Fruit fly (Drosophila melanogaster) whole organism, embryonic: Measurements from ENCODE around the gene CG1738.

Experiments used
- Abd-B ChIP-seq: fragments of 200-800 bp; sonication (Bioruptor generic); optimal IDR thresholded peaks from 2 replicates; lab custom pipeline; 2018; ENCODE audit warnings: missing biosample characterization, mild to moderate bottlenecking, missing genetic modification characterization, moderate library complexity
- Awh ChIP-seq: fragments of 200-800 bp; sonication (Bioruptor generic); IDR thresholded peaks from 2 replicates; pipeline ENCODE4, ENCODE4 v1.3.6; 2022; ENCODE audit warnings: missing biosample characterization, missing genetic modification characterization
- BEAF-32 ChIP-seq: fragments of 200-800 bp; sonication (Bioruptor generic); optimal IDR thresholded peaks from 3 replicates; lab custom pipeline; 2017; ENCODE audit warnings: missing biosample characterization, missing genetic modification characterization, mild to moderate bottlenecking, moderate library complexity, missing genetic modification reagents
- CG10654 ChIP-seq: fragments of 200-800 bp; sonication (Bioruptor generic); optimal IDR thresholded peaks from 2 replicates; lab custom pipeline; 2016; ENCODE audit warnings: missing biosample characterization, missing genetic modification characterization
- CG11398 ChIP-seq: fragments of 200-800 bp; sonication (Bioruptor generic); optimal IDR thresholded peaks from 2 replicates; lab custom pipeline; 2016; ENCODE audit warnings: missing biosample characterization, missing genetic modification characterization
- CG11456 ChIP-seq: fragments of 200-800 bp; sonication (Bioruptor generic); IDR thresholded peaks from 3 replicates; pipeline ENCODE4 v1.3.6; 2022; ENCODE audit warnings: missing biosample characterization, missing genetic modification characterization
- CG12236 ChIP-seq: fragments of 200-800 bp; sonication (Bioruptor generic); optimal IDR thresholded peaks from 2 replicates; lab custom pipeline; 2016; ENCODE audit warnings: missing biosample characterization, missing genetic modification characterization
- CG13287 ChIP-seq: fragments of 200-800 bp; sonication (Bioruptor generic); IDR thresholded peaks from 2 replicates; pipeline ENCODE4 v1.3.6; 2022; ENCODE audit warnings: missing biosample characterization, missing genetic modification characterization; ENCODE audit not compliant: partially characterized antibody
- CG13296 ChIP-seq: fragments of 200-800 bp; sonication (Bioruptor generic); optimal IDR thresholded peaks from 3 replicates; lab custom pipeline; 2018; ENCODE audit warnings: missing biosample characterization, mild to moderate bottlenecking, missing genetic modification characterization
- CG14710 ChIP-seq: fragments of 200-800 bp; sonication (Bioruptor generic); optimal IDR thresholded peaks from 3 replicates; lab custom pipeline; 2019; ENCODE audit warnings: missing biosample characterization, mild to moderate bottlenecking, missing genetic modification characterization, moderate library complexity
- CG15514 ChIP-seq: fragments of 200-800 bp; sonication (Bioruptor generic); optimal IDR thresholded peaks from 3 replicates; lab custom pipeline; 2017; ENCODE audit warnings: missing biosample characterization, missing genetic modification characterization, mild to moderate bottlenecking, moderate library complexity, missing genetic modification reagents
- CG17802 ChIP-seq: fragments of 200-800 bp; sonication (Bioruptor generic); optimal IDR thresholded peaks from 2 replicates; lab custom pipeline; 2018; ENCODE audit warnings: missing biosample characterization, mild to moderate bottlenecking, missing genetic modification characterization, moderate library complexity
- CG2116 ChIP-seq: fragments of 200-800 bp; sonication (Bioruptor generic); optimal IDR thresholded peaks from 3 replicates; lab custom pipeline; 2018; ENCODE audit warnings: missing biosample characterization, mild to moderate bottlenecking, missing genetic modification characterization
- CG3847 ChIP-seq: fragments of 200-800 bp; sonication (Bioruptor generic); IDR thresholded peaks from 2 replicates; pipeline ENCODE4 v1.3.6; 2022; ENCODE audit warnings: missing biosample characterization, missing genetic modification characterization
- CG4617 ChIP-seq: fragments of 200-800 bp; sonication (Bioruptor generic); optimal IDR thresholded peaks from 3 replicates; lab custom pipeline; 2016; ENCODE audit warnings: missing biosample characterization, missing genetic modification characterization, borderline replicate concordance
- CG6689 ChIP-seq: fragments of 200-800 bp; sonication (Bioruptor generic); IDR thresholded peaks from 2 replicates; pipeline ENCODE4 v1.3.6; 2022; ENCODE audit warnings: missing biosample characterization, missing genetic modification characterization
- CTCF ChIP-seq: fragments of 200-800 bp; sonication (Bioruptor generic); optimal IDR thresholded peaks from 2 replicates; lab custom pipeline; 2017; ENCODE audit warnings: missing biosample characterization, mild to moderate bottlenecking, missing genetic modification characterization, moderate library complexity
- D19A ChIP-seq: fragments of 200-800 bp; optimal IDR thresholded peaks from 3 replicates; lab custom pipeline; 2019; ENCODE audit warnings: missing biosample characterization, mild to moderate bottlenecking, missing genetic modification characterization, moderate library complexity
- Dref ChIP-seq: fragments of 200-800 bp; sonication (Bioruptor generic); IDR thresholded peaks from 2 replicates; pipeline ENCODE4 v1.3.6; 2022; ENCODE audit warnings: missing biosample characterization, missing genetic modification characterization
- E2f2 ChIP-seq: fragments of 200-800 bp; sonication (Bioruptor generic); IDR thresholded peaks from 2 replicates; pipeline ENCODE4 v1.3.6; 2022; ENCODE audit warnings: missing biosample characterization, missing genetic modification characterization
- Fer3 ChIP-seq: fragments of 200-800 bp; sonication (Bioruptor generic); optimal IDR thresholded peaks from 2 replicates; lab custom pipeline; 2018; ENCODE audit warnings: missing biosample characterization, mild to moderate bottlenecking, missing genetic modification characterization, moderate library complexity
- MBD-R2 ChIP-seq: fragments of 200-800 bp; sonication (Bioruptor generic); IDR thresholded peaks from 2 replicates; pipeline ENCODE4 v1.3.6; 2022; ENCODE audit warnings: missing biosample characterization, missing genetic modification characterization
- MESR4 ChIP-seq: fragments of 200-800 bp; sonication (Bioruptor generic); optimal IDR thresholded peaks from 2 replicates; lab custom pipeline; 2018; ENCODE audit warnings: missing biosample characterization, mild to moderate bottlenecking, missing genetic modification characterization, moderate library complexity
- Med ChIP-seq: fragments of 200-800 bp; sonication (Bioruptor generic); peaks from one replicate; lab custom pipeline; 2016; ENCODE audit warnings: missing biosample characterization, missing genetic modification characterization, mild to moderate bottlenecking, inconsistent platforms, moderate library complexity
- Myb ChIP-seq: fragments of 200-800 bp; sonication (Bioruptor generic); optimal IDR thresholded peaks from 2 replicates; lab custom pipeline; 2016; ENCODE audit warnings: missing biosample characterization, missing genetic modification characterization
- Opbp ChIP-seq: fragments of 200-800 bp; sonication (Bioruptor generic); IDR thresholded peaks from 3 replicates; pipeline ENCODE4 v1.3.6; 2022; ENCODE audit warnings: missing biosample characterization, missing genetic modification characterization; ENCODE audit not compliant: partially characterized antibody
- Sin3A ChIP-seq: fragments of >200 bp; optimal IDR thresholded peaks from 2 replicates; lab custom pipeline; 2018
- Sry-δ ChIP-seq: fragments of 200-800 bp; sonication (Bioruptor generic); optimal IDR thresholded peaks from 2 replicates; lab custom pipeline; 2016; ENCODE audit warnings: missing biosample characterization, missing genetic modification characterization
- YL-1 ChIP-seq: fragments of 200-800 bp; sonication (Bioruptor generic); optimal IDR thresholded peaks from 3 replicates; lab custom pipeline; 2017; ENCODE audit warnings: missing biosample characterization, mild to moderate bottlenecking, missing genetic modification characterization
- ab ChIP-seq: fragments of 200-800 bp; sonication (Bioruptor generic); optimal IDR thresholded peaks from 2 replicates; lab custom pipeline; 2016; ENCODE audit warnings: missing biosample characterization, missing genetic modification characterization
- ac ChIP-seq: fragments of 200-800 bp; sonication (Bioruptor generic); optimal IDR thresholded peaks from 3 replicates; lab custom pipeline; 2017; ENCODE audit warnings: missing biosample characterization, mild to moderate bottlenecking, missing genetic modification characterization
- bsh ChIP-seq, 2 experiments: fragments of 200-800 bp; sonication (Bioruptor generic); optimal IDR thresholded peaks; 2 replicates each; lab custom pipeline; 2017 to 2018; ENCODE audit warnings: mild to moderate bottlenecking in 2 of 2, missing biosample characterization in 2 of 2, missing genetic modification characterization in 2 of 2, moderate library complexity in 1 of 2
- chn ChIP-seq: fragments of 200-800 bp; sonication (Bioruptor generic); optimal IDR thresholded peaks from 2 replicates; lab custom pipeline; 2016; ENCODE audit warnings: missing biosample characterization, missing genetic modification characterization
- exex ChIP-seq: fragments of 200-800 bp; sonication (Bioruptor generic); optimal IDR thresholded peaks from 4 replicates; lab custom pipeline; 2018; ENCODE audit warnings: missing biosample characterization, mild to moderate bottlenecking, missing genetic modification characterization, moderate library complexity
- gem ChIP-seq: fragments of 200-800 bp; sonication (Bioruptor generic); optimal IDR thresholded peaks from 2 replicates; lab custom pipeline; 2019; ENCODE audit warnings: missing biosample characterization, mild to moderate bottlenecking, missing genetic modification characterization, moderate library complexity
- hkb ChIP-seq, 2 experiments: fragments of 200-800 bp in 1 of 2; fragments of >200 bp in 1 of 2; sonication (Bioruptor generic) in 1 of 2; IDR thresholded peaks in 1 of 2; optimal IDR thresholded peaks in 1 of 2; 2 replicates each; pipeline versions ENCODE4 v1.3.6 to Lab custom; 2017 to 2022; ENCODE audit warnings: missing biosample characterization in 1 of 2, missing genetic modification characterization in 1 of 2
- jigr1 ChIP-seq: fragments of 200-800 bp; sonication (Bioruptor generic); IDR thresholded peaks from 3 replicates; pipeline ENCODE4 v1.3.6; 2022; ENCODE audit warnings: missing biosample characterization, missing genetic modification characterization
- lov ChIP-seq, 2 experiments: fragments of 200-800 bp in 1 of 2; fragments of >200 bp in 1 of 2; sonication (Bioruptor generic) in 1 of 2; IDR thresholded peaks in 1 of 2; optimal IDR thresholded peaks in 1 of 2; 2 replicates in 1 of 2; 3 replicates in 1 of 2; pipeline versions ENCODE4 v1.3.6 to Lab custom; 2017 to 2022; ENCODE audit warnings: missing biosample characterization in 1 of 2, missing genetic modification characterization in 1 of 2
- mirr ChIP-seq: fragments of 200-800 bp; sonication (Bioruptor generic); optimal IDR thresholded peaks from 3 replicates; lab custom pipeline; 2018; ENCODE audit warnings: missing biosample characterization, mild to moderate bottlenecking, missing genetic modification characterization
- pb ChIP-seq: fragments of 200-800 bp; sonication (Bioruptor generic); optimal IDR thresholded peaks from 3 replicates; lab custom pipeline; 2016; ENCODE audit warnings: missing biosample characterization, missing genetic modification characterization
- phol ChIP-seq: fragments of 200-800 bp; sonication (Bioruptor generic); optimal IDR thresholded peaks from 3 replicates; lab custom pipeline; 2018; ENCODE audit warnings: missing biosample characterization, mild to moderate bottlenecking, missing genetic modification characterization, moderate library complexity
- pzg ChIP-seq: fragments of 200-800 bp; sonication (Bioruptor generic); optimal IDR thresholded peaks from 3 replicates; lab custom pipeline; 2018; ENCODE audit warnings: missing biosample characterization, mild to moderate bottlenecking, missing genetic modification characterization, moderate library complexity
- row ChIP-seq: fragments of 200-800 bp; sonication (Bioruptor generic); IDR thresholded peaks from 3 replicates; pipeline ENCODE4 v1.3.6; 2022; ENCODE audit warnings: missing biosample characterization, missing genetic modification characterization
- sd ChIP-seq: fragments of 200-800 bp; sonication (Bioruptor generic); optimal IDR thresholded peaks from 3 replicates; lab custom pipeline; 2018; ENCODE audit warnings: missing biosample characterization, mild to moderate bottlenecking, missing genetic modification characterization, moderate library complexity
- slbo ChIP-seq: fragments of 200-800 bp; sonication (Bioruptor generic); IDR thresholded peaks from 2 replicates; pipeline ENCODE4 v1.3.6; 2022; ENCODE audit warnings: missing biosample characterization, missing genetic modification characterization
- slou ChIP-seq: fragments of 200-800 bp; sonication (Bioruptor generic); optimal IDR thresholded peaks from 3 replicates; lab custom pipeline; 2016; ENCODE audit warnings: missing biosample characterization, missing genetic modification characterization
- sug ChIP-seq: fragments of 200-800 bp; optimal IDR thresholded peaks from 2 replicates; lab custom pipeline; 2019; ENCODE audit warnings: missing biosample characterization, mild to moderate bottlenecking, missing genetic modification characterization, moderate library complexity
- tx ChIP-seq: fragments of 200-800 bp; sonication (Bioruptor generic); optimal IDR thresholded peaks from 2 replicates; lab custom pipeline; 2016; ENCODE audit warnings: missing biosample characterization, missing genetic modification characterization
- zen ChIP-seq: fragments of 200-800 bp; sonication (Bioruptor generic); optimal IDR thresholded peaks from 3 replicates; lab custom pipeline; 2018; ENCODE audit warnings: missing biosample characterization, mild to moderate bottlenecking, missing genetic modification characterization, moderate library complexity

CG1738 gene

dm6 chrX:11342771-11343170 is 6.1 kb upstream of the CG1738 start:
- TF ChIP-seq bsh (GFP tag; optimal IDR thresholded peaks at IDR 0.05; lab: Kevin White, UChicago) (no peak), sug (tag; lab: Kevin White, UChicago) (peak; percentile 42), exex (tag; lab: Kevin White, UChicago) (peak; percentile 74), CG17802 (tag; lab: Kevin White, UChicago) (no peak), Med (GFP tag; lab: Kevin White, UChicago) (peak; percentile 20), mirr (GFP tag; lab: Kevin White, UChicago) (peak; percentile 10), gem (tag; lab: Kevin White, UChicago) (peak; percentile 25), CG11398 (GFP tag; lab: Kevin White, UChicago) (no peak)

DNA sequence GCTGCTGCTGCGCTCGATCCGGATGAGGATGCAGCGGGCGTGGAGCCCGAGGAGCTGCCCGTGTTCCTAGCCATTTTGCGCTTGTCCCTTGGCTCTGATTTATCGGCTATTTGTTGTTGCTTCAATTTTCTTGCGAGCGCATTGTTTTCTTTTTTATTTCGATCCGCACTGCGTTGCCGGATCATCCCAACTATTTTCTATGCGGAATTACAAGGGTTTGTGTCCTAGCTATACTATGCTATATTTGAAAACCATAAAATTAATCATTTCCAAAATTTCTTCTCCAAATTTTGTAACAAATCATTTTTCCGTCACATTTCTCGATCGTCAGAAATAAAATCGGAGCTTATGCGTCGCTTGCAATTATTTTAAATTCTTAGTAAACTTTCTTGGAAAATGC is 1.0 kb upstream of the CG1738 start, which contains the start of the genes GCS1 and CG11756:
TSS of gene GCS1 (minus strand) at position 193 of the 400 bp plus-strand sequence.
TSS of gene CG11756 (plus strand) at position 312 of the 400 bp plus-strand sequence.
- TF ChIP-seq Opbp (GFP tag; lab: Robert Waterston, UW) (no peak), CG14710 (peak; percentile 23), CG12236 (no peak), ab (no peak), zen (tag; lab: Kevin White, UChicago) (no peak), ac (GFP tag; lab: Kevin White, UChicago) (no peak), Med (GFP tag; lab: Kevin White, UChicago) (peak; percentile 64), CG3847 (0 out of 2 replicates have a peak, but pooled peaks have one; percentile 17), Myb (GFP tag; lab: Kevin White, UChicago) (peak; percentile 21), Dref (GFP tag; lab: Robert Waterston, UW) (peak; percentile 37), lov (optimal IDR thresholded peaks at IDR 0.05; lab: Kevin White, UChicago) (no peak), lov (GFP tag; IDR thresholded peaks at IDR 0.05; lab: Robert Waterston, UW) (no peak), hkb (optimal IDR thresholded peaks at IDR 0.05; lab: Kevin White, UChicago) (no peak), hkb (GFP tag; IDR thresholded peaks at IDR 0.05; lab: Robert Waterston, UW) (no peak), jigr1 (GFP tag; lab: Robert Waterston, UW) (no peak), CG6689 (GFP tag; lab: Robert Waterston, UW) (peak; percentile 65), slou (GFP tag; lab: Kevin White, UChicago) (no peak), MBD-R2 (GFP tag; lab: Robert Waterston, UW) (peak; percentile 82), pb (GFP tag; lab: Kevin White, UChicago) (no peak), Abd-B (peak; percentile 32), Fer3 (tag; lab: Kevin White, UChicago) (no peak), sd (tag; lab: Kevin White, UChicago) (peak; percentile 3), BEAF-32 (GFP tag; lab: Kevin White, UChicago) (peak; percentile 31), CG2116 (GFP tag; lab: Kevin White, UChicago) (peak; percentile 29), CG10654 (GFP tag; lab: Kevin White, UChicago) (no peak), Awh (no peak), CTCF (GFP tag; lab: Kevin White, UChicago) (peak; percentile 51), Sin3A (lab: Kevin White, UChicago) (peak; percentile 19), CG15514 (GFP tag; lab: Kevin White, UChicago) (peak; percentile 29), tx (no peak), YL-1 (GFP tag; lab: Kevin White, UChicago) (peak; percentile 19), Sry-δ (peak; percentile 32), CG13287 (0 out of 2 replicates have a peak, but pooled peaks have one; percentile 25), E2f2 (GFP tag; lab: Robert Waterston, UW) (peak; percentile 64), CG4617 (GFP tag; lab: Kevin White, UChicago) (peak; percentile 47), CG13296 (GFP tag; lab: Kevin White, UChicago) (no peak), phol (peak; percentile 17), MESR4 (GFP tag; lab: Kevin White, UChicago) (peak; percentile 48), slbo (GFP tag; lab: Robert Waterston, UW) (no peak), D19A (tag; lab: Kevin White, UChicago) (no peak), chn (GFP tag; lab: Kevin White, UChicago) (no peak), pzg (GFP tag; lab: Kevin White, UChicago) (peak; percentile 39), row (GFP tag; lab: Robert Waterston, UW) (0 out of 3 replicates have a peak, but pooled peaks have one; percentile 20), CG11456 (no peak)
